Worm (Caenorhabditis elegans): ENCODE data around the gene osta-3.

osta-3 gene

DNA sequence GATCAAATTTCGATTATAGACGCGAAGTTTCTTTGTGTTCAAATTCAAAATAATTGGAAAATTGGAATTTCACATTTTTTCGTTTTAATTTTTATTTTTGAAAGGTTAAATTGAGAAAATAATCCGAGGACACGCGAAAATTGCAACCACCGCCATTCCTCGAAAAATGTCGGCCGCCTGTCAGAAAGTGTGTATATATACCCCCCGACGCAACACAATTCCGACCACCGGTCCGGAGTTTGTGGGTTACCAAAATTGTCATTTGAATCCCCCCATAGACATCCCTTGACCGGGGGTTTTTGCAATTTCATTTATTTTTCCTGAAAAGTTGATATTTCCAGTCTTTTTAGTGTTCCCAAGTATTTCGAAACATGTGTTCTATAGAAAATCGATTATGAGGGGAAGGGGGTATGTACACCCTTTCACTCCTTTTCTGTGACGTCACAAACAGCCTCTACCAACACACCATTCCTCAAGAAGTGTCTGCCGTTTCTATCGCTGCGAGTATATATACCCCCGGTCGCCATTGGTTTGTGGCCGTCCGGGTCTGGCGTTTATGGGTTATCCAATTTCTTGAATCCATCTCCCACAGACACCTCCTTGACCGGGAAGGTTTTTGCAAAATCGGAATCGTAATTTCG is 8.0 kb upstream of the osta-3 start, which contains the start of gene W01D2.3 (continued):
- peak; percentile 86 for TF ChIP-seq nhr-25 (tag; optimal IDR thresholded peaks at IDR 0.05; ENCODE audit: borderline replicate concordance, insufficient read depth)
- peak; percentile 78 for TF ChIP-seq nhr-48 (tag; optimal IDR thresholded peaks at IDR 0.05)
- TF ChIP-seq nhr-6 (tag; optimal IDR thresholded peaks at IDR 0.05) = peak; percentile 46
- no peak; the same call in 1 of the 2 replicates for TF ChIP-seq ceh-20 (GFP tag; IDR thresholded peaks at IDR 0.05)
- TF ChIP-seq attf-4 (tag; optimal IDR thresholded peaks at IDR 0.05) = no peak
- TF ChIP-seq pqm-1 (tag; optimal IDR thresholded peaks at IDR 0.05) = no peak
- TF ChIP-seq F49E8.2 (tag; optimal IDR thresholded peaks at IDR 0.05; ENCODE audit: borderline replicate concordance) = peak; percentile 21
- peak; percentile 78 for TF ChIP-seq lin-1 (GFP tag; IDR thresholded peaks at IDR 0.05)
- TF ChIP-seq spr-1 (tag; optimal IDR thresholded peaks at IDR 0.05) = peak; percentile 94
- TF ChIP-seq lin-29 (GFP tag; IDR thresholded peaks at IDR 0.05) = peak; percentile 38; the same call in 1 of the 2 replicates
- peak; percentile 69 for TF ChIP-seq Y48G9A.11 (GFP tag; IDR thresholded peaks at IDR 0.05)
- peak in 1 of 2 experiments; percentile 65 for TF ChIP-seq hif-1 (tag; optimal IDR thresholded peaks at IDR 0.05)
- TF ChIP-seq ZK546.5 (tag; optimal IDR thresholded peaks at IDR 0.05) = no peak
- peak; percentile 42 for TF ChIP-seq dpl-1 (GFP tag; optimal IDR thresholded peaks at IDR 0.05)
- 0 out of 2 replicates have a peak, but pooled peaks have one; percentile 49 for TF ChIP-seq mxl-2 (GFP tag; conservative IDR thresholded peaks at IDR 0.05)
- no peak for TF ChIP-seq nhr-76 (tag; optimal IDR thresholded peaks at IDR 0.05)
- TF ChIP-seq F10B5.3 (tag; optimal IDR thresholded peaks at IDR 0.05) = peak; percentile 61
- peak; percentile 74; the same call in 1 of the 2 replicates for TF ChIP-seq lim-7 (GFP tag; IDR thresholded peaks at IDR 0.05)
- peak; percentile 87 for TF ChIP-seq hmg-1.1 (GFP tag; IDR thresholded peaks at IDR 0.05)
- TF ChIP-seq hlh-30 (tag; optimal IDR thresholded peaks at IDR 0.05; ENCODE audit: insufficient read depth) = peak; percentile 64
- TF ChIP-seq fos-1 (tag; optimal IDR thresholded peaks at IDR 0.05) = no peak
- peak; percentile 98 for TF ChIP-seq snpc-4 (tag; optimal IDR thresholded peaks at IDR 0.05)
- TF ChIP-seq F26F4.8 (GFP tag; conservative IDR thresholded peaks at IDR 0.05) = peak; percentile 4; the same call in 1 of the 2 replicates
- TF ChIP-seq zfp-3 (GFP tag; conservative IDR thresholded peaks at IDR 0.05) = 0 out of 2 replicates have a peak, but pooled peaks have one; percentile 51
- peak; percentile 32 to 69 for TF ChIP-seq daf-16 (GFP tag; optimal IDR thresholded peaks at IDR 0.05)
- peak; percentile 56 for TF ChIP-seq daf-16 (tag; optimal IDR thresholded peaks at IDR 0.05)
- TF ChIP-seq mdt-29 (GFP tag; IDR thresholded peaks at IDR 0.05) = 0 out of 2 replicates have a peak, but pooled peaks have one; percentile 37
- peak; percentile 93 for TF ChIP-seq nhr-111 (GFP tag; optimal IDR thresholded peaks at IDR 0.05)
- peak; percentile 67 for TF ChIP-seq zip-2 (tag; optimal IDR thresholded peaks at IDR 0.05)
- peak; percentile 92 for TF ChIP-seq nhr-102 (tag; optimal IDR thresholded peaks at IDR 0.05)
- peak; percentile 23 for TF ChIP-seq ceh-62 (tag; optimal IDR thresholded peaks at IDR 0.05)
- TF ChIP-seq dmd-9 (GFP tag; IDR thresholded peaks at IDR 0.05) = peak; percentile 53; the same call in 1 of the 2 replicates
- TF ChIP-seq arid-1 (GFP tag; conservative IDR thresholded peaks at IDR 0.05) = peak; percentile 62; the same call in 1 of the 2 replicates

DNA sequence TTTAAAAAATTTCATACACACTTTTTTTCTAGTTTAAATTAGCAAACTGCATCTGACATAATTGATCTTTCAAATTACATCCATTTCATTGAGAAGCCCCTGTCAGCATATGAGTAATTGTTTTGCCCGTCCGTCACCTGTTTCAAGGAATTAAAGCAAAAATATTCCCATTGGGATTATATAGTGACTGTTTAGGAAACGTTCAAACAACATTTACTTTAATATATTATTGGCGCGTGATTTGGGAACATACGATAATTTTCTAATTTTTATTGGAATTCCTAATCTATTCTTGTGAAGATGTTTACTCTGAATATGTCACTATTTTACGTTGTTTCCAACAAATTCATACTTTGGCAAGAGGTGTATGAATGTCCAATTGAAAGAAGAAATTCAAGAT is 6.6 kb upstream of the osta-3 start, which contains the start of gene srt-11:
TSS of gene srt-11 (plus strand) at position 301 of the 400 bp plus-strand sequence.
- no peak for TF ChIP-seq lim-7 (GFP tag; IDR thresholded peaks at IDR 0.05)
- peak; percentile 4 for TF ChIP-seq aha-1 (tag)

DNA sequence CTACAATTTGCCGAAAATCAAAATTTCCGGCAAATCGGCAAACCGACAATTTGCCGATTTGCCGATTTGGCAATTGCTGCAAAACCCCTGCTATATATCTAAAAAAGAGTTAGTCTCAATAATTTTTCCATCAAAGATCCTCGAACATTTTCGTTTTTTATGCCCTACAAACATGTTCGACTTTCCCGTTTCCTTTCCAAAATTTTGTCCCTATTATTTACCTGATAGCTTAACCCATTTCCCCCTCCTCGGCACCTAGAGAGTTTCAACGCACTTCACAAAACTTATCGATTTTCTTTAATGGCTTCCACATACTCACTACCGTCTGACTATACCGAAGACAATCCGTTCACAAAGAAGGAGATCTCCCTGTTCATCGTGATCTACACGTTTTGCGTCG is 3.6 kb upstream of the osta-3 start, which contains the start of gene W01D2.6:
TSS of gene W01D2.6 (plus strand) at position 301 of the 400 bp plus-strand sequence.
- no peak for TF ChIP-seq D1046.2 (GFP tag; IDR thresholded peaks at IDR 0.05)
- no peak for TF ChIP-seq dpl-1 (GFP tag; optimal IDR thresholded peaks at IDR 0.05)
- no peak for TF ChIP-seq zfp-2 (tag; optimal IDR thresholded peaks at IDR 0.05)
- no peak for TF ChIP-seq zag-1 (tag; optimal IDR thresholded peaks at IDR 0.05)
